Worm (Caenorhabditis elegans): ENCODE results near the gene srj-50.

The srj-50 gene

DNA sequence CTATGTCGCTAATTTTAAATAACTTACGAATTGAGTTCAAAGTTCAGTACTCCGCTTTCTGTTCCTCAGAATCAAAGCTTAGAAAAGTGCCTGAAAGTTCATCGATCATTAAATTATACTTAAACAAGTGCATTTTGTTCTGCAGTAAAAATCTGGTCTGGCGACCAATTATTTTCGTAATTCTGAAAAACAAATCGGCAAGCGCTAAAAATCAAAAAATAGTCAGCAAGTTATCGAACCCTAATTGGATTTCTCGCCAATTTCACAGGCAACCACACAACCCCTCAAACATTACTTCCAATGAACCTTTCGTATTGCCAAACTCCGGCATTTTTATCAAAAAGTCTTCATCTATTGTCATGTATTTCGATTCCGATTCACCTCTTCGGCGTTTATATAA lies 30.3 kb downstream of the srj-50 start, which contains the start of gene srh-272:
Gene srh-272 (plus strand): TSS at position 301 of the 400 bp plus-strand sequence.
- TF ChIP-seq lin-39 (tag; optimal IDR thresholded peaks at IDR 0.05): no peak
- no peak for TF ChIP-seq sea-2 (GFP tag; optimal IDR thresholded peaks at IDR 0.05)
- TF ChIP-seq ama-1 (optimal IDR thresholded peaks at IDR 0.05): no peak
- no peak for TF ChIP-seq elt-3 (tag; optimal IDR thresholded peaks at IDR 0.05)
- no peak for TF ChIP-seq ceh-9 (tag; optimal IDR thresholded peaks at IDR 0.05)
- no peak for TF ChIP-seq tbx-2 (tag; optimal IDR thresholded peaks at IDR 0.05)
- TF ChIP-seq fos-1 (tag; optimal IDR thresholded peaks at IDR 0.05): no peak
- no peak for TF ChIP-seq nhr-12 (tag; optimal IDR thresholded peaks at IDR 0.05)
- TF ChIP-seq skn-1 (tag; optimal IDR thresholded peaks at IDR 0.05): no peak
- TF ChIP-seq eor-1 (tag; optimal IDR thresholded peaks at IDR 0.05): no peak
- TF ChIP-seq mml-1 (tag; optimal IDR thresholded peaks at IDR 0.05): no peak
- TF ChIP-seq egl-5 (tag; optimal IDR thresholded peaks at IDR 0.05): no peak
- TF ChIP-seq ceh-28 (tag; optimal IDR thresholded peaks at IDR 0.05): no peak
- no peak for TF ChIP-seq nhr-23 (tag; optimal IDR thresholded peaks at IDR 0.05)
- TF ChIP-seq nhr-11 (tag; optimal IDR thresholded peaks at IDR 0.05): no peak

DNA sequence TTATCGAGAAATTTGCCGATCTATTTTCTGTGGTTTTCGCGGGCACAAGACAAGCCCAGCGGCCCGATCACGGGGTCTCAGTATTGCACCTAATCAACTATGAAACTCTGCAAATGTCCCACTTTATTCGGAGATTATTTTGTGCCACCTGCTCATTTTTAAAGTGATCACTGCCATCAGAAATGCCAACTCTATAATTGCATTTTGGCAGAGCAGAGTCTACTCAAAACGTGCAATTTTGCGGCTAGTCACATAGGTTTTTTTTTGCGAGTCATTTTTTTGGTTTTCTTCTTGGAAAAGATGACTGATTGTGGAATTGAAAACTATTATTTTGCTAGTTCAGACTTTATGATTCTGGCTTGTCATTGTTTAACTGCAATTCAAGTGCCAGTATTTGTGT lies 32.1 kb downstream of the srj-50 start, which contains the start of gene srh-240:
Gene srh-240 (plus strand): TSS at position 301 of the 400 bp plus-strand sequence.
- TF ChIP-seq nfya-1 (tag; optimal IDR thresholded peaks at IDR 0.05; ENCODE audit: insufficient read depth) (no peak), sea-2 (GFP tag; optimal IDR thresholded peaks at IDR 0.05) (no peak), elt-3 (tag; optimal IDR thresholded peaks at IDR 0.05) (no peak), fos-1 (tag; optimal IDR thresholded peaks at IDR 0.05) (no peak), lsy-12 (tag; optimal IDR thresholded peaks at IDR 0.05) (no peak), pqm-1 (tag; optimal IDR thresholded peaks at IDR 0.05) (no peak), daf-12 (tag; optimal IDR thresholded peaks at IDR 0.05) (no peak), ceh-9 (tag; optimal IDR thresholded peaks at IDR 0.05) (no peak), tbx-2 (tag; optimal IDR thresholded peaks at IDR 0.05) (no peak), ceh-28 (tag; optimal IDR thresholded peaks at IDR 0.05) (no peak), skn-1 (tag; optimal IDR thresholded peaks at IDR 0.05) (no peak), ceh-82 (tag; optimal IDR thresholded peaks at IDR 0.05) (no peak), nhr-67 (tag; optimal IDR thresholded peaks at IDR 0.05) (no peak), eor-1 (tag; optimal IDR thresholded peaks at IDR 0.05) (no peak), nhr-237 (tag; optimal IDR thresholded peaks at IDR 0.05) (no peak)

DNA sequence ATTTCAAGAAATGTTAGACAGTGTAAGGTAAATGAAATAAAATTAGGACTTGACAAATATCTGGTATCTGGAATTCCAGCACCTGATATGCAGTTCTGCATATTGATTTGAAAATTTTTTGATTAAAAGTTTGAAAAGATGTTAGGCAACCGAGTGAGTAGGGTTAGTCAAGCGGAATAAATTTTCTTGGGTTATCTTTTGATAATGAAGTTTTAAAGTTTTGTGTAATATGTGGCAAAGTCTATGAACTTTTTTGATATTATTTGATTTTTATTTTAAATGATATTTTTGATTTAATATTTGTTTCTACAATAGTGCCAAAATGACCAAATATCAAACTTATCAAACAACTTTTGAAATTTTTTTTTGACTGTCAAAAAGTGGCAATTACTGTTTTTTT lies 36.7 kb downstream of the srj-50 start, which contains the start of gene srh-241:
Gene srh-241 (minus strand): TSS at position 101 of the 400 bp plus-strand sequence.
- no peak for TF ChIP-seq fkh-2 (tag; optimal IDR thresholded peaks at IDR 0.05)

DNA sequence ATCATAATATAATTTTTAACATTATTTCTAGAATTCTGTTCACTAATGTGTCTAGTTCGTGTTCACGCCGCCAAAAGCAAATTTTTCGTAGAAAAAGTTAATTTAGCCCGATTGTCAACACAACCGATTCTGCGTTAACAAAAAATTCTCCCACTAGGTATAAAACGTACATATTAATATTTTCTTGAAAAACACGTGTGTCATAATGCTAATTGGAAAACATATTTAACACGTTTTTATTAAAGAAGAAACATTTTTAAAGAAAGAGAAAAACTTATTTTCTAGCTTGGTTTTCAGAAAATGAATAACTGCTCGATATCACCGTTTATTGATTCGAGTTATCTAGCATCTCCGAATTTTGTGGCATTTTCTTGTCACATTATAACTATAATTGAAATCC lies 37.4 kb downstream of the srj-50 start, which contains the start of gene srh-243:
Gene srh-243 (plus strand): TSS at position 301 of the 400 bp plus-strand sequence.
- TF ChIP-seq mml-1 (tag; optimal IDR thresholded peaks at IDR 0.05) (no peak), egl-5 (tag; optimal IDR thresholded peaks at IDR 0.05) (no peak), ceh-82 (tag; optimal IDR thresholded peaks at IDR 0.05) (no peak), unc-62 (GFP tag; optimal IDR thresholded peaks at IDR 0.05) (no peak), fkh-2 (tag; optimal IDR thresholded peaks at IDR 0.05) (no peak), eor-1 (tag; optimal IDR thresholded peaks at IDR 0.05) (no peak), R02D3.7 (tag; optimal IDR thresholded peaks at IDR 0.05) (no peak), ztf-4 (tag; optimal IDR thresholded peaks at IDR 0.05) (no peak), hmg-11 (tag; optimal IDR thresholded peaks at IDR 0.05) (no peak)

DNA sequence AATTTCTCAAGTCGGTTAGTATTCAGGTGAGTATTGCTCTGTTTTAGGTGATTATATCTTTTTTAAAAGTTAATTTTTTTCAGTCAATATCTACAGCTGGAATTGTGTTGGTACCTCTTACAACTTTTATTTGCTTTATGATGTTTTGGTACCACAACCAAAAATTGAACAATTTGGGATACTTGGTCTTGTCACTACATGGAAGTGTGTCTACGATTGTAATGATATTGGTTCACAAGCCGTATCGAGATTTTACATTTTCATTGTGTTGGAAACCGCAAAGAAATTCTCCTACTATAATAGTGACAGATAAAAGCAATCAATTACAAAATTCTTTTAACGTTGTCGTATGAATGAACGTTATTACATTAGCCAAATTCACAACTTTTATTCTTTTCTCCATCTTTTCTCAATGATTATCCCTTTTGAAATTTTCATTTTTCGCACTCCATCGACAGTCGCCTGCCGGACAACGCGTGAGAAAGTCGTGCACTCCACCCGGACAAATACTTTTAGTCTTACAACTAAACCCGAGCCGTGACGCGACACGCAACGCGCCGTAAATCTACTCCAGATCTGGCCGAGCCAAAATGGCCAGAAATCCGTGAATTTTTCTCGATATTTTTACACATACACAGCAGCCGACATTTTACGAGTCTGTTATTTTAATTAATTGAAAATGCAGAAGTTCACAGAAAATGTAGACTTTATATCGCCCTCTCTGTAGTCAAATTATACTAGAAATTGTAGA lies 39.2 kb downstream of the srj-50 start:
- TF ChIP-seq ceh-16 (tag; optimal IDR thresholded peaks at IDR 0.05) (no peak), egl-27 (tag; optimal IDR thresholded peaks at IDR 0.05) (no peak), elt-2 (tag; optimal IDR thresholded peaks at IDR 0.05) (no peak), aly-2 (tag; optimal IDR thresholded peaks at IDR 0.05) (no peak), egl-5 (tag; optimal IDR thresholded peaks at IDR 0.05) (no peak), hmg-11 (tag; optimal IDR thresholded peaks at IDR 0.05) (no peak), ZK546.5 (tag; optimal IDR thresholded peaks at IDR 0.05) (no peak), tbx-2 (tag; optimal IDR thresholded peaks at IDR 0.05) (no peak), ceh-9 (tag; optimal IDR thresholded peaks at IDR 0.05) (no peak), skn-1 (tag; optimal IDR thresholded peaks at IDR 0.05) (no peak), pqm-1 (tag; optimal IDR thresholded peaks at IDR 0.05) (no peak), elt-3 (tag; optimal IDR thresholded peaks at IDR 0.05) (no peak), daf-12 (tag; optimal IDR thresholded peaks at IDR 0.05) (no peak), pha-4 (tag; optimal IDR thresholded peaks at IDR 0.05) (no peak), fkh-2 (tag; optimal IDR thresholded peaks at IDR 0.05) (no peak), ztf-4 (tag; optimal IDR thresholded peaks at IDR 0.05) (no peak), nfya-1 (tag; optimal IDR thresholded peaks at IDR 0.05; ENCODE audit: insufficient read depth) (no peak), ceh-28 (tag; optimal IDR thresholded peaks at IDR 0.05) (no peak), lin-15B (tag; optimal IDR thresholded peaks at IDR 0.05) (no peak), nhr-76 (tag; optimal IDR thresholded peaks at IDR 0.05) (no peak)

Data from whole organism, L3 larva.